Fruit fly (Drosophila melanogaster) whole organism, embryonic: Measurements from ENCODE around the gene dre4.
A peak's percentile ranks its signal among the peaks of the same experiment; 100 is the strongest.

ENCODE experiments used
- BEAF-32 ChIP-seq: fragments of 200-800 bp; sonication (Bioruptor generic); optimal IDR thresholded peaks from 3 replicates; lab custom pipeline; 2017; ENCODE audit warnings: missing biosample characterization, missing genetic modification characterization, mild to moderate bottlenecking, moderate library complexity, missing genetic modification reagents
- Blimp-1 ChIP-seq: fragments of 200-800 bp; sonication (Bioruptor generic); optimal IDR thresholded peaks from 3 replicates; lab custom pipeline; 2018; ENCODE audit warnings: missing biosample characterization, missing genetic modification characterization, mild to moderate bottlenecking, moderate library complexity, missing genetic modification reagents
- CG10543 ChIP-seq: fragments of 200-800 bp; sonication (Bioruptor generic); optimal IDR thresholded peaks from 3 replicates; lab custom pipeline; 2017; ENCODE audit warnings: missing biosample characterization, mild to moderate bottlenecking, missing genetic modification characterization, moderate library complexity
- CG11504 ChIP-seq: fragments of 200-800 bp; sonication (Bioruptor generic); optimal IDR thresholded peaks from 3 replicates; lab custom pipeline; 2019; ENCODE audit warnings: missing biosample characterization, mild to moderate bottlenecking, missing genetic modification characterization, moderate library complexity
- CG12659 ChIP-seq: fragments of 200-800 bp; sonication (Bioruptor generic); optimal IDR thresholded peaks from 3 replicates; lab custom pipeline; 2017; ENCODE audit warnings: mild to moderate bottlenecking, missing biosample characterization, missing genetic modification reagents, missing genetic modification characterization
- CG15514 ChIP-seq: fragments of 200-800 bp; sonication (Bioruptor generic); optimal IDR thresholded peaks from 3 replicates; lab custom pipeline; 2017; ENCODE audit warnings: missing biosample characterization, missing genetic modification characterization, mild to moderate bottlenecking, moderate library complexity, missing genetic modification reagents
- CG15601 ChIP-seq: fragments of 200-800 bp; sonication (Bioruptor generic); optimal IDR thresholded peaks from 3 replicates; lab custom pipeline; 2019; ENCODE audit warnings: missing biosample characterization, mild to moderate bottlenecking, missing genetic modification characterization, moderate library complexity
- CG16779 ChIP-seq: fragments of 200-800 bp; sonication (Bioruptor generic); IDR thresholded peaks from 2 replicates; pipeline ENCODE4 v1.3.6; 2022; ENCODE audit warnings: missing biosample characterization, missing genetic modification characterization
- CG16815 ChIP-seq: fragments of 200-800 bp; sonication (Bioruptor generic); optimal IDR thresholded peaks from 3 replicates; lab custom pipeline; 2017; ENCODE audit warnings: missing biosample characterization, mild to moderate bottlenecking, missing genetic modification characterization
- CG17328 ChIP-seq: fragments of 200-800 bp; sonication (Bioruptor generic); IDR thresholded peaks from 2 replicates; pipeline ENCODE4 v1.3.6; 2022; ENCODE audit warnings: missing biosample characterization, missing genetic modification characterization
- CG18619 ChIP-seq: fragments of 200-800 bp; sonication (Bioruptor generic); optimal IDR thresholded peaks from 3 replicates; lab custom pipeline; 2017; ENCODE audit warnings: missing biosample characterization, mild to moderate bottlenecking, missing genetic modification characterization
- CG18764 ChIP-seq: fragments of 200-800 bp; sonication (Bioruptor generic); optimal IDR thresholded peaks from 3 replicates; lab custom pipeline; 2016; ENCODE audit warnings: missing biosample characterization, missing genetic modification characterization
- CG2202 ChIP-seq: fragments of 200-800 bp; sonication (Bioruptor generic); optimal IDR thresholded peaks from 2 replicates; lab custom pipeline; 2018; ENCODE audit warnings: missing biosample characterization, mild to moderate bottlenecking, missing genetic modification characterization
- CG30020 ChIP-seq: fragments of 200-800 bp; optimal IDR thresholded peaks from 2 replicates; lab custom pipeline; 2019; ENCODE audit warnings: missing biosample characterization, mild to moderate bottlenecking, missing genetic modification characterization, moderate library complexity
- CG3281 ChIP-seq: fragments of 200-800 bp; sonication (Bioruptor generic); optimal IDR thresholded peaks from 3 replicates; lab custom pipeline; 2017; ENCODE audit warnings: missing biosample characterization, mild to moderate bottlenecking, missing genetic modification characterization
- CG4282 ChIP-seq: fragments of 200-800 bp; sonication (Bioruptor generic); optimal IDR thresholded peaks from 2 replicates; lab custom pipeline; 2016; ENCODE audit warnings: missing biosample characterization, missing genetic modification characterization
- CG8089 ChIP-seq: fragments of 200-800 bp; sonication (Bioruptor generic); optimal IDR thresholded peaks from 3 replicates; lab custom pipeline; 2016; ENCODE audit warnings: missing biosample characterization, missing genetic modification characterization
- CG8388 ChIP-seq: fragments of 200-800 bp; sonication (Bioruptor generic); optimal IDR thresholded peaks from 2 replicates; lab custom pipeline; 2019; ENCODE audit warnings: missing biosample characterization, mild to moderate bottlenecking, missing genetic modification characterization, moderate library complexity
- CG9609 ChIP-seq: fragments of 200-800 bp; sonication (Bioruptor generic); optimal IDR thresholded peaks from 3 replicates; lab custom pipeline; 2016; ENCODE audit warnings: missing biosample characterization, missing genetic modification characterization
- CG9876 ChIP-seq: fragments of 200-800 bp; sonication (Bioruptor generic); optimal IDR thresholded peaks from 2 replicates; lab custom pipeline; 2016; ENCODE audit warnings: missing biosample characterization, missing genetic modification characterization
- CHES-1-like ChIP-seq: fragments of 200-800 bp; sonication (Bioruptor generic); optimal IDR thresholded peaks from 2 replicates; lab custom pipeline; 2016; ENCODE audit warnings: missing biosample characterization, missing genetic modification characterization
- CkIIα-i1 ChIP-seq: fragments of 200-800 bp; sonication (Bioruptor generic); IDR thresholded peaks from 2 replicates; pipeline ENCODE4 v1.3.6; 2022; ENCODE audit warnings: missing biosample characterization, missing genetic modification characterization
- CrebB ChIP-seq: fragments of 200-800 bp; sonication (Bioruptor generic); optimal IDR thresholded peaks from 3 replicates; lab custom pipeline; 2018; ENCODE audit warnings: missing biosample characterization, mild to moderate bottlenecking, missing genetic modification characterization
- E2f2 ChIP-seq: fragments of 200-800 bp; sonication (Bioruptor generic); IDR thresholded peaks from 2 replicates; pipeline ENCODE4 v1.3.6; 2022; ENCODE audit warnings: missing biosample characterization, missing genetic modification characterization
- Elba2 ChIP-seq: fragments of 200-800 bp; sonication (Bioruptor generic); optimal IDR thresholded peaks from 3 replicates; lab custom pipeline; 2016; ENCODE audit warnings: missing biosample characterization, missing genetic modification characterization
- Hmx ChIP-seq: fragments of 200-800 bp; sonication (Bioruptor generic); optimal IDR thresholded peaks from 2 replicates; lab custom pipeline; 2016; ENCODE audit warnings: missing biosample characterization, missing genetic modification characterization
- Hsf ChIP-seq: fragments of 200-800 bp; sonication (Bioruptor generic); optimal IDR thresholded peaks from 3 replicates; lab custom pipeline; 2016; ENCODE audit warnings: missing biosample characterization, missing genetic modification characterization
- Lhr ChIP-seq: fragments of 200-800 bp; sonication (Bioruptor generic); optimal IDR thresholded peaks from 3 replicates; lab custom pipeline; 2017; ENCODE audit warnings: mild to moderate bottlenecking, missing biosample characterization, missing genetic modification reagents, missing genetic modification characterization
- Myb ChIP-seq: fragments of 200-800 bp; sonication (Bioruptor generic); optimal IDR thresholded peaks from 2 replicates; lab custom pipeline; 2016; ENCODE audit warnings: missing biosample characterization, missing genetic modification characterization
- Opbp ChIP-seq: fragments of 200-800 bp; sonication (Bioruptor generic); IDR thresholded peaks from 3 replicates; pipeline ENCODE4 v1.3.6; 2022; ENCODE audit warnings: missing biosample characterization, missing genetic modification characterization; ENCODE audit not compliant: partially characterized antibody
- Sry-δ ChIP-seq: fragments of 200-800 bp; sonication (Bioruptor generic); optimal IDR thresholded peaks from 2 replicates; lab custom pipeline; 2016; ENCODE audit warnings: missing biosample characterization, missing genetic modification characterization
- ap ChIP-seq: fragments of 200-800 bp; sonication (Bioruptor generic); IDR thresholded peaks from 2 replicates; pipeline ENCODE4 v1.3.6; 2022; ENCODE audit warnings: missing biosample characterization, missing genetic modification characterization
- bab2 ChIP-seq: fragments of 200-800 bp; sonication (Bioruptor generic); optimal IDR thresholded peaks from 2 replicates; lab custom pipeline; 2016; ENCODE audit warnings: missing biosample characterization, missing genetic modification characterization
- crc ChIP-seq: fragments of 200-800 bp; sonication (Bioruptor generic); optimal IDR thresholded peaks from 2 replicates; lab custom pipeline; 2016; ENCODE audit warnings: missing biosample characterization, missing genetic modification characterization
- dm ChIP-seq: fragments of 200-800 bp; sonication (Bioruptor generic); optimal IDR thresholded peaks from 3 replicates; lab custom pipeline; 2016; ENCODE audit warnings: missing biosample characterization, missing genetic modification characterization
- dmrt11E ChIP-seq: fragments of 200-800 bp; sonication (Bioruptor generic); optimal IDR thresholded peaks from 3 replicates; lab custom pipeline; 2018; ENCODE audit warnings: missing biosample characterization, mild to moderate bottlenecking, missing genetic modification characterization, moderate library complexity
- dysf ChIP-seq: fragments of 200-800 bp; sonication (Bioruptor generic); IDR thresholded peaks from 3 replicates; pipeline ENCODE4 v1.3.6; 2022; ENCODE audit warnings: missing biosample characterization, missing genetic modification characterization
- hb ChIP-seq: fragments of 200-800 bp; sonication (Bioruptor generic); IDR thresholded peaks from 3 replicates; pipeline ENCODE4 v1.3.6; 2022; ENCODE audit warnings: missing biosample characterization, missing genetic modification characterization; ENCODE audit not compliant: partially characterized antibody
- hkb ChIP-seq, 2 experiments: fragments of 200-800 bp in 1 of 2; fragments of >200 bp in 1 of 2; sonication (Bioruptor generic) in 1 of 2; IDR thresholded peaks in 1 of 2; optimal IDR thresholded peaks in 1 of 2; 2 replicates each; pipeline versions ENCODE4 v1.3.6 to Lab custom; 2017 to 2022; ENCODE audit warnings: missing biosample characterization in 1 of 2, missing genetic modification characterization in 1 of 2
- pfk ChIP-seq: fragments of 200-800 bp; sonication (Bioruptor generic); optimal IDR thresholded peaks from 2 replicates; lab custom pipeline; 2018; ENCODE audit warnings: missing biosample characterization, mild to moderate bottlenecking, missing genetic modification characterization, moderate library complexity
- pnt ChIP-seq: fragments of 200-800 bp; sonication (Bioruptor generic); optimal IDR thresholded peaks from 3 replicates; lab custom pipeline; 2016; ENCODE audit warnings: missing biosample characterization, missing genetic modification characterization
- pum ChIP-seq: fragments of 200-800 bp; sonication (Bioruptor generic); optimal IDR thresholded peaks from 2 replicates; lab custom pipeline; 2016; ENCODE audit warnings: missing biosample characterization, missing genetic modification characterization
- sens ChIP-seq: fragments of 200-800 bp; sonication (Bioruptor generic); peaks from one replicate; lab custom pipeline; 2016; ENCODE audit warnings: missing biosample characterization, missing genetic modification characterization
- sima ChIP-seq: fragments of 200-800 bp; sonication (Bioruptor generic); optimal IDR thresholded peaks from 2 replicates; lab custom pipeline; 2016; ENCODE audit warnings: missing biosample characterization, missing genetic modification characterization
- slbo ChIP-seq: fragments of 200-800 bp; sonication (Bioruptor generic); IDR thresholded peaks from 2 replicates; pipeline ENCODE4 v1.3.6; 2022; ENCODE audit warnings: missing biosample characterization, missing genetic modification characterization
- toy ChIP-seq: fragments of 200-800 bp; sonication (Bioruptor generic); IDR thresholded peaks from 2 replicates; pipeline ENCODE4 v1.3.6; 2022; ENCODE audit warnings: missing biosample characterization, missing genetic modification characterization
- trem ChIP-seq: fragments of 200-800 bp; optimal IDR thresholded peaks from 3 replicates; lab custom pipeline; 2019; ENCODE audit warnings: missing biosample characterization, mild to moderate bottlenecking, missing genetic modification characterization, moderate library complexity
- twi ChIP-seq: fragments of 200-800 bp; optimal IDR thresholded peaks from 2 replicates; lab custom pipeline; 2019; ENCODE audit warnings: missing biosample characterization, mild to moderate bottlenecking, missing genetic modification characterization, moderate library complexity
- usp ChIP-seq: fragments of >200 bp; optimal IDR thresholded peaks from 2 replicates; lab custom pipeline; 2017; ENCODE audit warnings: missing biosample characterization, missing genetic modification characterization
- vvl ChIP-seq: fragments of 200-800 bp; sonication (Bioruptor generic); IDR thresholded peaks from 2 replicates; pipeline ENCODE4 v1.3.6; 2022; ENCODE audit warnings: missing biosample characterization, missing genetic modification characterization

The dre4 gene

dm6 chr3L:1865121-1865727 is 10.9 kb downstream of the dre4 start, which contains the start of the genes HBS1 and CG12025:
HBS1 (minus strand) TSS chr3L:1865240.
CG12025 (plus strand) TSS chr3L:1865430.
- peak; percentile 55 for TF ChIP-seq CG8089
- peak; percentile 94 for TF ChIP-seq hkb (optimal IDR thresholded peaks at IDR 0.05; lab: Kevin White, UChicago)
- TF ChIP-seq hkb (GFP tag; IDR thresholded peaks at IDR 0.05; lab: Robert Waterston, UW), result no peak
- TF ChIP-seq BEAF-32 (GFP tag; lab: Kevin White, UChicago), result peak; percentile 60
- peak; percentile 83 for TF ChIP-seq slbo (GFP tag; lab: Robert Waterston, UW)
- peak; percentile 46 for TF ChIP-seq Myb (GFP tag; lab: Kevin White, UChicago)
- TF ChIP-seq Lhr, result peak; percentile 54
- peak; percentile 74 for TF ChIP-seq trem (tag; lab: Kevin White, UChicago)
- no peak for TF ChIP-seq CkIIα-i1 (GFP tag; lab: Robert Waterston, UW)
- peak; percentile 41; the same call in 1 of the 2 replicates for TF ChIP-seq vvl (GFP tag; lab: Robert Waterston, UW)
- no peak for TF ChIP-seq hb (GFP tag; lab: Robert Waterston, UW)
- TF ChIP-seq CG17328 (GFP tag; lab: Robert Waterston, UW), result peak; percentile 41
- peak; percentile 41 for TF ChIP-seq pnt
- peak; percentile 38 for TF ChIP-seq CG16815 (GFP tag; lab: Kevin White, UChicago)
- peak; percentile 54 for TF ChIP-seq dmrt11E (tag; lab: Kevin White, UChicago)
- peak; percentile 64 for TF ChIP-seq CG11504 (tag; lab: Kevin White, UChicago)
- TF ChIP-seq Opbp, result peak; percentile 34; the same call in 1 of the 3 replicates
- no peak for TF ChIP-seq Blimp-1
- TF ChIP-seq crc, result no peak
- peak; percentile 45 for TF ChIP-seq twi
- peak; percentile 75 for TF ChIP-seq pum
- TF ChIP-seq CHES-1-like (GFP tag; lab: Kevin White, UChicago), result peak; percentile 65
- TF ChIP-seq CG10543 (GFP tag; lab: Kevin White, UChicago), result peak; percentile 6
- TF ChIP-seq CG2202 (tag; lab: Kevin White, UChicago), result peak; percentile 6
- peak; percentile 27 for TF ChIP-seq CG9609
- no peak for TF ChIP-seq pfk (GFP tag; lab: Kevin White, UChicago)
- TF ChIP-seq CG9876 (GFP tag; lab: Kevin White, UChicago), result no peak
- peak; percentile 79 for TF ChIP-seq Hsf
- peak; percentile 80 for TF ChIP-seq CG15514 (GFP tag; lab: Kevin White, UChicago)
- TF ChIP-seq E2f2 (GFP tag; lab: Robert Waterston, UW), result peak; percentile 36; the same call in 1 of the 2 replicates
- no peak for TF ChIP-seq Elba2 (GFP tag; lab: Kevin White, UChicago)
- TF ChIP-seq CG4282 (GFP tag; lab: Kevin White, UChicago), result no peak
- peak; percentile 80 for TF ChIP-seq CG12659 (GFP tag; lab: Kevin White, UChicago)
- no peak for TF ChIP-seq Hmx (GFP tag; lab: Kevin White, UChicago)
- TF ChIP-seq usp (GFP tag; lab: Kevin White, UChicago), result no peak
- peak; percentile 56 for TF ChIP-seq bab2 (GFP tag; lab: Kevin White, UChicago)
- TF ChIP-seq dm (GFP tag; lab: Kevin White, UChicago), result peak; percentile 60
- TF ChIP-seq CG16779, result no peak
- peak; percentile 24 for TF ChIP-seq CG18764 (GFP tag; lab: Kevin White, UChicago)
- peak; percentile 94 for TF ChIP-seq sens (GFP tag; lab: Kevin White, UChicago)
- TF ChIP-seq Sry-δ (GFP tag; lab: Kevin White, UChicago), result peak; percentile 63
- no peak for TF ChIP-seq ap (GFP tag; lab: Robert Waterston, UW)
- no peak for TF ChIP-seq CrebB (tag; lab: Kevin White, UChicago)
- peak; percentile 94 for TF ChIP-seq CG30020 (tag; lab: Kevin White, UChicago)
- peak; percentile 44 for TF ChIP-seq CG18619 (GFP tag; lab: Kevin White, UChicago)
- TF ChIP-seq dysf (GFP tag; lab: Robert Waterston, UW), result peak; percentile 75
- TF ChIP-seq toy (GFP tag; lab: Robert Waterston, UW), result no peak
- TF ChIP-seq CG15601 (tag; lab: Kevin White, UChicago), result peak; percentile 39
- TF ChIP-seq sima (GFP tag; lab: Kevin White, UChicago), result no peak
- peak; percentile 38 for TF ChIP-seq CG8388 (GFP tag; lab: Kevin White, UChicago)
- peak; percentile 21 for TF ChIP-seq CG3281 (GFP tag; lab: Kevin White, UChicago)
